Worm (Caenorhabditis elegans) whole organism, L4 larva: ENCODE results near the gene Y73C8C.3.

ENCODE experiments used
- F10B5.3 ChIP-seq: sonication (generic microtip); optimal IDR thresholded peaks from 2 replicates; lab custom pipeline; 2016; ENCODE audit warnings: mild to moderate bottlenecking, missing genetic modification characterization, missing compliant biosample characterization
- F26F4.8 ChIP-seq: fragments of 200-800 bp; sonication (Bioruptor generic); conservative IDR thresholded peaks from 2 replicates; pipeline ENCODE4 v1.3.6; 2022; ENCODE audit warnings: missing genetic modification characterization, missing compliant biosample characterization
- F49E8.2 ChIP-seq: sonication (generic microtip); optimal IDR thresholded peaks from 2 replicates; lab custom pipeline; 2016; ENCODE audit warnings: missing compliant biosample characterization, mild to moderate bottlenecking, missing genetic modification characterization, borderline replicate concordance
- Y48G9A.11 ChIP-seq: fragments of 200-800 bp; sonication (Bioruptor generic); IDR thresholded peaks from 2 replicates; pipeline ENCODE4 v1.3.6; 2022; ENCODE audit warnings: missing genetic modification reagents, missing genetic modification characterization, missing compliant biosample characterization
- aly-2 ChIP-seq: sonication (generic microtip); optimal IDR thresholded peaks from 2 replicates; lab custom pipeline; 2018; ENCODE audit warnings: missing biosample characterization, missing genetic modification characterization
- ceh-28 ChIP-seq: fragments of 150-350 bp; optimal IDR thresholded peaks from 2 replicates; lab custom pipeline; 2014; ENCODE audit warnings: missing biosample characterization, missing genetic modification reagents, missing genetic modification characterization
- ceh-32 ChIP-seq: sonication (generic microtip); optimal IDR thresholded peaks from 2 replicates; lab custom pipeline; 2016; ENCODE audit warnings: mild to moderate bottlenecking, missing genetic modification characterization, missing compliant biosample characterization; ENCODE audit not compliant: poor library complexity
- ceh-44 ChIP-seq: fragments of 200-800 bp; sonication (Bioruptor generic); IDR thresholded peaks from 2 replicates; pipeline ENCODE4 v1.3.6; 2022; ENCODE audit warnings: missing genetic modification reagents, missing genetic modification characterization, missing compliant biosample characterization
- ces-1 ChIP-seq: fragments of 150-350 bp; sonication (generic microtip); optimal IDR thresholded peaks from 4 replicates; lab custom pipeline; 2014; ENCODE audit warnings: missing biosample characterization, missing genetic modification reagents, missing genetic modification characterization
- daf-12 ChIP-seq: fragments of 150-350 bp; optimal IDR thresholded peaks from 2 replicates; lab custom pipeline; 2014; ENCODE audit warnings: missing biosample characterization, missing genetic modification reagents, missing genetic modification characterization
- daf-19 ChIP-seq: fragments of 200-800 bp; sonication (Bioruptor generic); conservative IDR thresholded peaks from 2 replicates; pipeline ENCODE4 v1.3.6; 2022; ENCODE audit warnings: missing genetic modification characterization, missing compliant biosample characterization
- daf-8 ChIP-seq: fragments of 200-800 bp; sonication (Bioruptor generic); IDR thresholded peaks from 2 replicates; pipeline ENCODE4 v1.3.6; 2022; ENCODE audit warnings: missing genetic modification characterization, missing compliant biosample characterization
- dmd-6 ChIP-seq: fragments of 200-800 bp; sonication (Bioruptor generic); IDR thresholded peaks from 2 replicates; pipeline ENCODE4 v1.3.6; 2022; ENCODE audit warnings: missing genetic modification reagents, missing genetic modification characterization, missing compliant biosample characterization
- dmd-8 ChIP-seq: fragments of 200-800 bp; sonication (Bioruptor generic); IDR thresholded peaks from 2 replicates; pipeline ENCODE4 v1.3.6; 2022; ENCODE audit warnings: missing genetic modification characterization, missing compliant biosample characterization
- dmd-9 ChIP-seq: fragments of 200-800 bp; sonication (Bioruptor generic); IDR thresholded peaks from 2 replicates; pipeline ENCODE4 v1.3.6; 2022; ENCODE audit warnings: missing genetic modification reagents, missing genetic modification characterization, missing compliant biosample characterization
- fkh-10 ChIP-seq: fragments of 150-350 bp; optimal IDR thresholded peaks from 2 replicates; lab custom pipeline; 2014; ENCODE audit warnings: missing biosample characterization, missing genetic modification reagents, missing genetic modification characterization
- fos-1 ChIP-seq: fragments of 150-350 bp; optimal IDR thresholded peaks from 2 replicates; lab custom pipeline; 2014; ENCODE audit warnings: missing biosample characterization, missing genetic modification characterization
- hif-1 ChIP-seq, 2 experiments: sonication (generic microtip); optimal IDR thresholded peaks; 2 replicates each; lab custom pipeline; 2016 to 2017; ENCODE audit warnings: missing compliant biosample characterization in 2 of 2, missing genetic modification characterization in 2 of 2, missing genetic modification reagents in 2 of 2, missing genotype in 2 of 2, mild to moderate bottlenecking in 1 of 2
- lin-15B ChIP-seq: fragments of 150-350 bp; sonication (generic microtip); optimal IDR thresholded peaks from 3 replicates; lab custom pipeline; 2014; ENCODE audit warnings: missing biosample characterization, missing genetic modification characterization
- lsy-2 ChIP-seq, 2 experiments: fragments of 150-350 bp in 1 of 2; sonication (generic microtip) in 1 of 2; optimal IDR thresholded peaks; 2 replicates each; lab custom pipeline; 2014 to 2017; ENCODE audit warnings: missing biosample characterization in 2 of 2, missing genetic modification characterization in 2 of 2
- madf-5 ChIP-seq, 2 experiments: fragments of 200-800 bp; sonication (Bioruptor generic); IDR thresholded peaks; 2 replicates each; pipeline ENCODE4 v1.3.6; 2022; ENCODE audit warnings: missing compliant biosample characterization in 2 of 2, missing genetic modification characterization in 2 of 2
- mes-2 ChIP-seq: sonication (generic microtip); optimal IDR thresholded peaks from 2 replicates; lab custom pipeline; 2016; ENCODE audit warnings: missing genotype, mild to moderate bottlenecking, missing genetic modification characterization, missing compliant biosample characterization; ENCODE audit not compliant: poor library complexity, severe bottlenecking
- nhr-11 ChIP-seq: fragments of 150-350 bp; optimal IDR thresholded peaks from 2 replicates; lab custom pipeline; 2014; ENCODE audit warnings: missing biosample characterization, missing genetic modification characterization
- nhr-28 ChIP-seq: fragments of 150-350 bp; optimal IDR thresholded peaks from 2 replicates; lab custom pipeline; 2014; ENCODE audit warnings: missing biosample characterization, missing genetic modification characterization
- nhr-77 ChIP-seq: fragments of 150-350 bp; optimal IDR thresholded peaks from 2 replicates; lab custom pipeline; 2014; ENCODE audit warnings: missing biosample characterization, missing genetic modification characterization
- set-16 ChIP-seq: fragments of 200-800 bp; sonication (Bioruptor generic); IDR thresholded peaks from 2 replicates; pipeline ENCODE4 v1.3.6; 2022; ENCODE audit warnings: missing genetic modification reagents, missing genetic modification characterization, missing compliant biosample characterization
- skn-1 ChIP-seq: fragments of 150-350 bp; optimal IDR thresholded peaks from 2 replicates; lab custom pipeline; 2014; ENCODE audit warnings: missing biosample characterization, missing genetic modification characterization
- snpc-1.2 ChIP-seq: fragments of 200-800 bp; sonication (Bioruptor generic); IDR thresholded peaks from 2 replicates; pipeline ENCODE4 v1.3.6; 2022; ENCODE audit warnings: missing genetic modification reagents, missing genetic modification characterization, missing compliant biosample characterization
- snpc-4 ChIP-seq: fragments of 150-350 bp; optimal IDR thresholded peaks from 2 replicates; lab custom pipeline; 2014; ENCODE audit warnings: missing biosample characterization, missing genetic modification characterization
- spr-3 ChIP-seq: fragments of 200-800 bp; sonication (Bioruptor generic); optimal IDR thresholded peaks from 2 replicates; lab custom pipeline; 2018; ENCODE audit warnings: mild to moderate bottlenecking, missing genetic modification characterization, missing compliant biosample characterization
- unc-39 ChIP-seq: sonication (generic microtip); optimal IDR thresholded peaks from 2 replicates; lab custom pipeline; 2017; ENCODE audit warnings: missing biosample characterization, missing genetic modification characterization
- unc-62 ChIP-seq, 3 experiments: fragments of 150-350 bp in 1 of 3; sonication (generic microtip); optimal IDR thresholded peaks in 2 of 3; peaks in 1 of 3; 1 replicate in 1 of 3; 2 replicates in 2 of 3; lab custom pipeline; 2014 to 2017; ENCODE audit warnings: missing biosample characterization in 3 of 3, missing genetic modification characterization in 3 of 3, missing genetic modification reagents in 3 of 3, missing genotype in 1 of 3
- zfp-3 ChIP-seq: fragments of 200-800 bp; sonication (Bioruptor generic); conservative IDR thresholded peaks from 2 replicates; pipeline ENCODE4 v1.3.6; 2022; ENCODE audit warnings: missing genetic modification reagents, missing genetic modification characterization, missing compliant biosample characterization
- ztf-7 ChIP-seq: fragments of 150-350 bp; optimal IDR thresholded peaks from 2 replicates; lab custom pipeline; 2014; ENCODE audit warnings: missing biosample characterization, missing genetic modification characterization

The Y73C8C.3 gene

DNA sequence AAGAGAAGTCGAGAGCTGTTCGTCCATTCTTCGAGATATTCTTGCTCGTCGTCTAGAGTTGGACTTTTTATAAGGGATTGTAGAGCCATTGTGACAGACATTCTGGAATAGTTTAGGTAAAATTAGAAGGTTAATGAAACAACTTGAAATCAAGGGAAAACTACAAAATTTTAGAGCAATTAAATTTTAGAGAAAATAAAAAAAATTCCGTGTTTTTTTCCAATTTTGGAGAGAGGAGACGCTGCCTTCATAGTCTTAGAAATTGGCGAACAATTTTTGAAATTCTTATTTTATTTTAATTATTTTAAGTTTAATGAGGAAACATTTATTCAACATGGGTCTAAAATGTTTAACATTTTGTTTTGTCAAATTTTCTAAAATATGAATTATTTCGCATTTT lies 43.5 kb upstream of the Y73C8C.3 start, which contains the start of gene C50H11.13:
TSS of gene C50H11.13 (minus strand) at position 101 of the 400 bp plus-strand sequence.
- TF ChIP-seq fos-1 (tag; lab: Kevin White, UChicago) (no peak), ceh-28 (tag; lab: Kevin White, UChicago) (no peak), snpc-1.2 (GFP tag; lab: Robert Waterston, UW) (no peak), hif-1 (tag; optimal IDR thresholded peaks at IDR 0.05; lab: Kevin White, UChicago) (no peak), F26F4.8 (GFP tag; lab: Robert Waterston, UW) (no peak), daf-12 (tag; lab: Kevin White, UChicago) (no peak), skn-1 (tag; lab: Kevin White, UChicago) (no peak), lsy-2 (tag; optimal IDR thresholded peaks at IDR 0.05; lab: Kevin White, UChicago) (no peak), mes-2 (tag; lab: Kevin White, UChicago) (no peak), nhr-77 (no peak), F49E8.2 (tag; lab: Kevin White, UChicago) (no peak), daf-8 (GFP tag; lab: Robert Waterston, UW) (no peak), aly-2 (tag; lab: Kevin White, UChicago) (no peak), dmd-6 (no peak), ztf-7 (tag; lab: Kevin White, UChicago) (no peak), ceh-32 (tag; lab: Kevin White, UChicago) (no peak), ces-1 (GFP tag; lab: Kevin White, UChicago) (no peak), dmd-9 (GFP tag; lab: Robert Waterston, UW) (no peak), spr-3 (GFP tag; lab: Kevin White, UChicago) (no peak), nhr-28 (tag; lab: Kevin White, UChicago) (no peak)
- TF ChIP-seq, all 104 proteins: peak for 0

- TF ChIP-seq lsy-2 (tag; optimal IDR thresholded peaks at IDR 0.05; lab: Kevin White, UChicago), result no peak
- peak in 1 of 2 experiments; percentile 61 for TF ChIP-seq unc-62 (GFP tag; optimal IDR thresholded peaks at IDR 0.05 in 1 of 2; lab: Kevin White, UChicago)
- TF ChIP-seq unc-62 (tag; optimal IDR thresholded peaks at IDR 0.05; lab: Kevin White, UChicago), result no peak
Measured at ce11 chrV:3080792-3081191, 34.3 kb upstream of the Y73C8C.3 start, which contains the start of gene srt-5. srt-5 (minus strand) TSS chrV:3080892.

ce11 chrV:3081471-3081870 lies 33.6 kb upstream of the Y73C8C.3 start, which contains the start of gene srt-7:
srt-7 (plus strand) TSS chrV:3081771.
- TF ChIP-seq snpc-1.2 (GFP tag; lab: Robert Waterston, UW) (no peak), nhr-11 (no peak), zfp-3 (GFP tag; lab: Robert Waterston, UW) (no peak), nhr-77 (no peak), set-16 (no peak), daf-19 (GFP tag; lab: Robert Waterston, UW) (no peak), ceh-32 (tag; lab: Kevin White, UChicago) (no peak), lin-15B (tag; lab: Kevin White, UChicago) (no peak), madf-5 (GFP tag; IDR thresholded peaks at IDR 0.05; lab: Robert Waterston, UW) (no peak)

DNA sequence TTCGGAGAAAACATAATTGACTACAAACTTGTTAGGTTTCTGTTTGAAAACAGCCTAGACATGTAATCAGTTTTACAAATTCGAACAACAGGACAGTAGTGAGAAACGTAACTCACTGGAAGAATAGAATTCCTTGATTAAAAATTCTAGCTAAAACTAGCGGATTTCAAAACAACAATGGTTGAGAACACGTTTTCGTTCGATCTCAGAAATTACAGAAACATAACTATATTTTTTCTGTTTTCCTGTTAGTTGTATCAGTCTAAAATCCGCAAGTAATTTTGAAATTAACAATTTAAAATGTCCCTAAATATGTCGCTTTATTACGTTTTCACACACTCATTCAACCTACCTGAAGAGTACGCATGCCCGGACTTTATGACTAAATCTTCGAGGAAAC lies 28.8 kb upstream of the Y73C8C.3 start, which contains the start of gene srt-8:
TSS of gene srt-8 (plus strand) at position 301 of the 400 bp plus-strand sequence.
- TF ChIP-seq spr-3 (GFP tag; lab: Kevin White, UChicago), result no peak
- no peak for TF ChIP-seq Y48G9A.11 (GFP tag; lab: Robert Waterston, UW)
- no peak for TF ChIP-seq dmd-8 (GFP tag; lab: Robert Waterston, UW)
- TF ChIP-seq nhr-11, result no peak
- TF ChIP-seq F10B5.3 (tag; lab: Kevin White, UChicago), result no peak
- TF ChIP-seq daf-19 (GFP tag; lab: Robert Waterston, UW), result no peak
- TF ChIP-seq snpc-4 (tag; lab: Kevin White, UChicago), result no peak
- no peak for TF ChIP-seq fkh-10 (GFP tag; lab: Kevin White, UChicago)
- no peak for TF ChIP-seq ceh-44
- no peak for TF ChIP-seq dmd-9 (GFP tag; lab: Robert Waterston, UW)
- no peak for TF ChIP-seq hif-1 (tag; optimal IDR thresholded peaks at IDR 0.05; lab: Kevin White, UChicago)
- TF ChIP-seq unc-39 (tag; lab: Kevin White, UChicago), result no peak
